Worm (Caenorhabditis elegans) whole organism, young adult: Measurements from ENCODE around the gene B0302.4.
A peak's percentile ranks its signal among the peaks of the same experiment; 100 is the strongest.

Experiments used
- B0019.2 ChIP-seq: fragments of 200-800 bp; sonication (Bioruptor generic); conservative IDR thresholded peaks from 2 replicates; pipeline ENCODE4 v1.3.6; 2022; ENCODE audit warnings: missing genetic modification reagents, missing genetic modification characterization, missing compliant biosample characterization
- F57A8.1 ChIP-seq: fragments of 200-800 bp; sonication (Bioruptor generic); optimal IDR thresholded peaks from 2 replicates; lab custom pipeline; 2018; ENCODE audit warnings: mild to moderate bottlenecking, missing genetic modification characterization, moderate library complexity, missing compliant biosample characterization
- K12H6.12 ChIP-seq: fragments of 200-800 bp; sonication (Bioruptor generic); optimal IDR thresholded peaks from 2 replicates; lab custom pipeline; 2018; ENCODE audit warnings: mild to moderate bottlenecking, missing genetic modification characterization, missing compliant biosample characterization
- T07F8.4 ChIP-seq: sonication (generic microtip); optimal IDR thresholded peaks from 2 replicates; lab custom pipeline; 2016; ENCODE audit warnings: mild to moderate bottlenecking, missing genetic modification characterization, moderate library complexity, missing compliant biosample characterization
- T26A5.8 ChIP-seq: sonication (generic microtip); optimal IDR thresholded peaks from 2 replicates; lab custom pipeline; 2016; ENCODE audit warnings: missing genetic modification characterization, missing compliant biosample characterization
- akir-1 ChIP-seq: fragments of 200-800 bp; sonication (Bioruptor generic); optimal IDR thresholded peaks from 2 replicates; lab custom pipeline; 2018; ENCODE audit warnings: mild to moderate bottlenecking, missing genetic modification characterization, moderate library complexity, missing compliant biosample characterization
- aptf-2 ChIP-seq: fragments of 200-800 bp; sonication (Bioruptor generic); conservative IDR thresholded peaks from 2 replicates; pipeline ENCODE4 v1.3.6; 2022; ENCODE audit warnings: missing genetic modification reagents, missing genetic modification characterization, missing compliant biosample characterization
- athp-1 ChIP-seq: sonication (generic microtip); optimal IDR thresholded peaks from 2 replicates; lab custom pipeline; 2017; ENCODE audit warnings: mild to moderate bottlenecking, missing genetic modification characterization, missing compliant biosample characterization
- attf-5 ChIP-seq: fragments of 200-800 bp; sonication (Bioruptor generic); optimal IDR thresholded peaks from 2 replicates; lab custom pipeline; 2018; ENCODE audit warnings: mild to moderate bottlenecking, missing genetic modification characterization, missing compliant biosample characterization
- bed-1 ChIP-seq: fragments of 200-800 bp; sonication (Bioruptor generic); IDR thresholded peaks from 2 replicates; pipeline ENCODE4 v1.3.6; 2022; ENCODE audit warnings: missing genetic modification reagents, missing genetic modification characterization, missing compliant biosample characterization
- ceh-27 ChIP-seq: fragments of 200-800 bp; sonication (Bioruptor generic); optimal IDR thresholded peaks from 2 replicates; lab custom pipeline; 2018; ENCODE audit warnings: mild to moderate bottlenecking, missing genetic modification characterization, moderate library complexity, missing compliant biosample characterization
- ceh-58 ChIP-seq: fragments of 200-800 bp; sonication (Bioruptor generic); IDR thresholded peaks from 2 replicates; pipeline ENCODE4 v1.3.6; 2022; ENCODE audit warnings: missing genetic modification characterization, missing compliant biosample characterization
- ceh-91 ChIP-seq: fragments of 200-800 bp; sonication (Bioruptor generic); IDR thresholded peaks from 2 replicates; pipeline ENCODE4 v1.3.6; 2022; ENCODE audit warnings: missing genetic modification reagents, missing genetic modification characterization, missing compliant biosample characterization
- chd-7 ChIP-seq: sonication (generic microtip); optimal IDR thresholded peaks from 2 replicates; lab custom pipeline; 2016; ENCODE audit warnings: mild to moderate bottlenecking, missing genetic modification characterization, moderate library complexity, missing compliant biosample characterization
- die-1 ChIP-seq: sonication (generic microtip); optimal IDR thresholded peaks from 2 replicates; lab custom pipeline; 2016; ENCODE audit warnings: missing genotype, mild to moderate bottlenecking, missing genetic modification characterization, missing compliant biosample characterization
- dox-1 ChIP-seq: fragments of 200-800 bp; sonication (Bioruptor generic); IDR thresholded peaks from 2 replicates; pipeline ENCODE4 v1.3.6; 2022; ENCODE audit warnings: missing genetic modification reagents, missing genetic modification characterization, missing compliant biosample characterization
- dpl-1 ChIP-seq: fragments of 150-350 bp; optimal IDR thresholded peaks from 2 replicates; lab custom pipeline; 2014; ENCODE audit warnings: missing biosample characterization, missing genetic modification reagents, missing genetic modification characterization
- egrh-3 ChIP-seq: fragments of 200-800 bp; sonication (Bioruptor generic); IDR thresholded peaks from 2 replicates; pipeline ENCODE4 v1.3.6; 2022; ENCODE audit warnings: missing genetic modification reagents, missing genetic modification characterization, missing compliant biosample characterization
- gei-17 ChIP-seq: fragments of 200-800 bp; sonication (Bioruptor generic); optimal IDR thresholded peaks from 2 replicates; lab custom pipeline; 2018; ENCODE audit warnings: mild to moderate bottlenecking, missing genetic modification characterization, missing compliant biosample characterization
- hlh-12 ChIP-seq: sonication (generic microtip); optimal IDR thresholded peaks from 2 replicates; lab custom pipeline; 2016; ENCODE audit warnings: missing genetic modification characterization, missing compliant biosample characterization
- hlh-26 ChIP-seq: fragments of 200-800 bp; sonication (Bioruptor generic); conservative IDR thresholded peaks from 2 replicates; pipeline ENCODE4 v1.3.6; 2022; ENCODE audit warnings: missing genetic modification reagents, missing genetic modification characterization, missing compliant biosample characterization
- let-607 ChIP-seq, 2 experiments: fragments of 200-800 bp in 1 of 2; sonication (Bioruptor generic) in 1 of 2; sonication (generic microtip) in 1 of 2; optimal IDR thresholded peaks; 2 replicates each; lab custom pipeline; 2016 to 2018; ENCODE audit warnings: mild to moderate bottlenecking in 2 of 2, missing compliant biosample characterization in 2 of 2, missing genetic modification characterization in 2 of 2, moderate library complexity in 2 of 2, missing genotype in 1 of 2
- lin-26 ChIP-seq: fragments of 200-800 bp; sonication (Bioruptor generic); IDR thresholded peaks from 2 replicates; pipeline ENCODE4 v1.3.6; 2022; ENCODE audit warnings: missing genetic modification reagents, missing genetic modification characterization, missing compliant biosample characterization
- lin-40 ChIP-seq: sonication (generic microtip); optimal IDR thresholded peaks from 2 replicates; lab custom pipeline; 2016; ENCODE audit warnings: missing genetic modification characterization, mild to moderate bottlenecking, missing compliant biosample characterization, missing genotype, missing genetic modification reagents
- lsl-1 ChIP-seq: fragments of 200-800 bp; sonication (Bioruptor generic); optimal IDR thresholded peaks from 2 replicates; lab custom pipeline; 2018; ENCODE audit warnings: mild to moderate bottlenecking, missing genetic modification characterization, moderate library complexity, missing compliant biosample characterization
- lsy-27 ChIP-seq: sonication (generic microtip); optimal IDR thresholded peaks from 2 replicates; lab custom pipeline; 2017; ENCODE audit warnings: missing genetic modification characterization, mild to moderate bottlenecking, missing compliant biosample characterization, antibody characterized with exemption, missing genotype, borderline replicate concordance; ENCODE audit not compliant: insufficient read depth
- madf-6 ChIP-seq: fragments of 200-800 bp; sonication (Bioruptor generic); IDR thresholded peaks from 2 replicates; pipeline ENCODE4 v1.3.6; 2022; ENCODE audit warnings: missing genetic modification reagents, missing genetic modification characterization, missing compliant biosample characterization
- mxl-1 ChIP-seq: sonication (generic microtip); optimal IDR thresholded peaks from 2 replicates; lab custom pipeline; 2016; ENCODE audit warnings: missing genetic modification characterization, missing compliant biosample characterization
- nfyb-1 ChIP-seq: fragments of 200-800 bp; sonication (Bioruptor generic); IDR thresholded peaks from 2 replicates; pipeline ENCODE4 v1.3.6; 2022; ENCODE audit warnings: missing genetic modification reagents, missing genetic modification characterization, missing compliant biosample characterization
- nhr-120 ChIP-seq: fragments of 200-800 bp; sonication (Bioruptor generic); IDR thresholded peaks from 2 replicates; pipeline ENCODE4 v1.3.6; 2022; ENCODE audit warnings: missing genetic modification characterization, missing compliant biosample characterization
- nhr-80 ChIP-seq: sonication (generic microtip); optimal IDR thresholded peaks from 2 replicates; lab custom pipeline; 2016; ENCODE audit warnings: missing genetic modification characterization, missing compliant biosample characterization
- nhr-90 ChIP-seq: sonication (generic microtip); optimal IDR thresholded peaks from 2 replicates; lab custom pipeline; 2016; ENCODE audit warnings: missing genotype, mild to moderate bottlenecking, missing genetic modification characterization, missing compliant biosample characterization
- pbrm-1 ChIP-seq: fragments of 200-800 bp; sonication (Bioruptor generic); IDR thresholded peaks from 2 replicates; pipeline ENCODE4 v1.3.6; 2022; ENCODE audit warnings: missing genetic modification reagents, missing genetic modification characterization, missing compliant biosample characterization
- rcor-1 ChIP-seq: fragments of 200-800 bp; sonication (Bioruptor generic); IDR thresholded peaks from 2 replicates; pipeline ENCODE4 v1.3.6; 2022; ENCODE audit warnings: missing genetic modification reagents, missing genetic modification characterization, missing compliant biosample characterization
- rec-8 ChIP-seq, 2 experiments: sonication (generic microtip); optimal IDR thresholded peaks; 2 replicates each; lab custom pipeline; 2016; ENCODE audit warnings: mild to moderate bottlenecking in 2 of 2, missing genetic modification characterization in 2 of 2, missing genetic modification reagents in 2 of 2, missing genotype in 2 of 2, missing biosample characterization in 1 of 2, missing compliant biosample characterization in 1 of 2, moderate library complexity in 1 of 2
- rpc-1 ChIP-seq, 2 experiments: fragments of 150-350 bp in 1 of 2; sonication (generic microtip) in 1 of 2; optimal IDR thresholded peaks; 2 replicates each; lab custom pipeline; 2014 to 2018; ENCODE audit warnings: missing biosample characterization in 1 of 2, missing genetic modification characterization in 1 of 2, missing genetic modification reagents in 1 of 2, missing genotype in 1 of 2
- sea-2 ChIP-seq: fragments of 200-800 bp; sonication (Bioruptor generic); IDR thresholded peaks from 2 replicates; pipeline ENCODE4 v1.3.6; 2022; ENCODE audit warnings: missing genetic modification characterization, missing compliant biosample characterization
- snpc-1.3 ChIP-seq: sonication (generic microtip); optimal IDR thresholded peaks from 2 replicates; lab custom pipeline; 2017; ENCODE audit warnings: missing genetic modification characterization, mild to moderate bottlenecking, missing compliant biosample characterization, antibody characterized with exemption, moderate library complexity, missing genotype, missing genetic modification reagents; ENCODE audit not compliant: insufficient read depth
- snpc-3.4 ChIP-seq: sonication (generic microtip); optimal IDR thresholded peaks from 2 replicates; lab custom pipeline; 2017; ENCODE audit warnings: missing genetic modification characterization, mild to moderate bottlenecking, missing compliant biosample characterization, antibody characterized with exemption, moderate library complexity, missing genotype, missing genetic modification reagents
- snpc-4 ChIP-seq, 5 experiments: fragments of 150-350 bp in 1 of 5; sonication (generic microtip) in 4 of 5; optimal IDR thresholded peaks; 2 replicates each; lab custom pipeline; 2014 to 2018; ENCODE audit warnings: missing genetic modification characterization in 5 of 5, missing biosample characterization in 3 of 5, antibody characterized with exemption in 2 of 5, mild to moderate bottlenecking in 2 of 5, missing compliant biosample characterization in 2 of 5, missing genotype in 2 of 5, moderate library complexity in 2 of 5, missing genetic modification reagents in 1 of 5
- somi-1 ChIP-seq: fragments of 200-800 bp; sonication (Bioruptor generic); optimal IDR thresholded peaks from 2 replicates; lab custom pipeline; 2018; ENCODE audit warnings: mild to moderate bottlenecking, missing genetic modification characterization, missing compliant biosample characterization
- tbx-9 ChIP-seq: sonication (generic microtip); optimal IDR thresholded peaks from 2 replicates; lab custom pipeline; 2016; ENCODE audit warnings: borderline replicate concordance, missing genetic modification characterization, inconsistent platforms, missing compliant biosample characterization
- unc-130 ChIP-seq: sonication (generic microtip); optimal IDR thresholded peaks from 2 replicates; lab custom pipeline; 2016; ENCODE audit warnings: missing genetic modification reagents, missing genetic modification characterization, missing compliant biosample characterization
- unc-62 ChIP-seq: fragments of 150-350 bp; optimal IDR thresholded peaks from 2 replicates; lab custom pipeline; 2014; ENCODE audit warnings: missing biosample characterization, missing genetic modification reagents, missing genetic modification characterization
- ztf-6 ChIP-seq: fragments of 200-800 bp; sonication (Bioruptor generic); IDR thresholded peaks from 2 replicates; pipeline ENCODE4 v1.3.6; 2022; ENCODE audit warnings: missing genetic modification reagents, missing genetic modification characterization, missing compliant biosample characterization

B0302.4 gene

DNA sequence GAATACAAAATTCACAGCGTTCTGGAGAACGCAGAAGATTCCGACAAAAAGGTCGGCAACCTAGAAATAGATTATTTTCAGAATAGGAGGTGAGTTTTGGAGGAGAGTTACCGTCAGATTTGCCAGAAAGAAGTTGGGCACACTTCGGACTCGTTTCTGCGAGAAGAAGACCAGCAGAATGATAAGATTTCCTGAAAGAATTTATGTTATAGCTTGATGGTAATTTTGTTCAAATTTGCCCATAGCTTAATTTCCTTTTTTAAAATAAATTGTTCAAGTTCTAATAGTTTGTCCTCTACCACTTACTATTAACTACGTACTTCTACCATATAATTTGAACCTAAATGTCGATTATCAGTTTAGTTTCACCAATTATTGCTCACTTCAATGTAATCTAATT, 19.5 kb downstream of the B0302.4 start (continued):
- no peak for TF ChIP-seq T26A5.8 (tag; lab: Kevin White, UChicago)

- TF ChIP-seq B0019.2 (GFP tag; lab: Robert Waterston, UW) (no peak), snpc-3.4 (no peak), rpc-1 (optimal IDR thresholded peaks at IDR 0.05; lab: Kevin White, UChicago) (no peak), rpc-1 (tag; optimal IDR thresholded peaks at IDR 0.05; lab: Kevin White, UChicago) (no peak), athp-1 (tag; lab: Kevin White, UChicago) (no peak), egrh-3 (GFP tag; lab: Robert Waterston, UW) (no peak), lin-26 (0 out of 2 replicates have a peak, but pooled peaks have one; percentile 27), bed-1 (GFP tag; lab: Robert Waterston, UW) (no peak), nhr-120 (GFP tag; lab: Robert Waterston, UW) (no peak), hlh-26 (no peak), sea-2 (no peak), ceh-27 (GFP tag; lab: Kevin White, UChicago) (peak; percentile 61), T07F8.4 (tag; lab: Kevin White, UChicago) (no peak), die-1 (tag; lab: Kevin White, UChicago) (no peak), K12H6.12 (tag; lab: Kevin White, UChicago) (no peak), ztf-6 (GFP tag; lab: Robert Waterston, UW) (no peak), mxl-1 (no peak), nhr-80 (no peak), nfyb-1 (GFP tag; lab: Robert Waterston, UW) (peak; percentile 42; the same call in 1 of the 2 replicates), aptf-2 (GFP tag; lab: Robert Waterston, UW) (no peak), let-607 (tag; optimal IDR thresholded peaks at IDR 0.05; lab: Kevin White, UChicago) (peak in 1 of 2 experiments; percentile 45), madf-6 (GFP tag; lab: Robert Waterston, UW) (no peak), dox-1 (GFP tag; lab: Robert Waterston, UW) (0 out of 2 replicates have a peak, but pooled peaks have one; percentile 35), attf-5 (no peak), hlh-12 (tag; lab: Kevin White, UChicago) (no peak), rec-8 (tag; optimal IDR thresholded peaks at IDR 0.05; lab: Kevin White, UChicago) (no peak), lsy-27 (tag; lab: Kevin White, UChicago) (no peak), lsl-1 (GFP tag; lab: Kevin White, UChicago) (no peak), nhr-90 (tag; lab: Kevin White, UChicago) (no peak), gei-17 (GFP tag; lab: Kevin White, UChicago) (peak; percentile 11), F57A8.1 (GFP tag; lab: Kevin White, UChicago) (no peak), chd-7 (tag; lab: Kevin White, UChicago) (no peak), tbx-9 (tag; lab: Kevin White, UChicago) (no peak), rcor-1 (GFP tag; lab: Robert Waterston, UW) (0 out of 2 replicates have a peak, but pooled peaks have one; percentile 37), pbrm-1 (GFP tag; lab: Robert Waterston, UW) (peak; percentile 19; the same call in 1 of the 2 replicates), ceh-58 (GFP tag; lab: Robert Waterston, UW) (no peak), somi-1 (GFP tag; lab: Kevin White, UChicago) (no peak), dpl-1 (no peak), snpc-1.3 (tag; lab: Kevin White, UChicago) (no peak), akir-1 (GFP tag; lab: Kevin White, UChicago) (no peak), unc-130 (GFP tag; lab: Kevin White, UChicago) (no peak), ceh-91 (GFP tag; lab: Robert Waterston, UW) (no peak), unc-62 (GFP tag; lab: Kevin White, UChicago) (no peak), lin-40 (tag; lab: Kevin White, UChicago) (peak; percentile 74), snpc-4 (GFP tag; optimal IDR thresholded peaks at IDR 0.05; lab: Kevin White, UChicago) (peak; percentile 30), snpc-4 (tag; optimal IDR thresholded peaks at IDR 0.05; lab: Kevin White, UChicago) (peak in 1 of 4 experiments; percentile 17)
Observed at ce11 chrX:17151160-17151711, 25.3 kb downstream of the B0302.4 start, which contains the start of gene mdt-1.2. TSS of gene mdt-1.2 (plus strand) at chrX:17151522.
